Worm (Caenorhabditis elegans) whole organism, L4 larva: Measurements from ENCODE around the gene mig-14.

Experiments used
- F10B5.3 ChIP-seq: sonication (generic microtip); optimal IDR thresholded peaks from 2 replicates; lab custom pipeline; 2016; ENCODE audit warnings: mild to moderate bottlenecking, missing genetic modification characterization, missing compliant biosample characterization
- aly-2 ChIP-seq: sonication (generic microtip); optimal IDR thresholded peaks from 2 replicates; lab custom pipeline; 2018; ENCODE audit warnings: missing biosample characterization, missing genetic modification characterization
- ceh-82 ChIP-seq: sonication (generic microtip); optimal IDR thresholded peaks from 2 replicates; lab custom pipeline; 2017; ENCODE audit warnings: missing biosample characterization, missing genetic modification characterization
- egl-27 ChIP-seq: sonication (generic microtip); optimal IDR thresholded peaks from 3 replicates; lab custom pipeline; 2017; ENCODE audit warnings: missing biosample characterization, missing genetic modification reagents, missing genetic modification characterization
- nhr-6 ChIP-seq: fragments of 150-350 bp; optimal IDR thresholded peaks from 2 replicates; lab custom pipeline; 2014; ENCODE audit warnings: missing biosample characterization, missing genetic modification characterization
- skn-1 ChIP-seq: fragments of 150-350 bp; optimal IDR thresholded peaks from 2 replicates; lab custom pipeline; 2014; ENCODE audit warnings: missing biosample characterization, missing genetic modification characterization
- snpc-4 ChIP-seq: fragments of 150-350 bp; optimal IDR thresholded peaks from 2 replicates; lab custom pipeline; 2014; ENCODE audit warnings: missing biosample characterization, missing genetic modification characterization
- spr-3 ChIP-seq: fragments of 200-800 bp; sonication (Bioruptor generic); optimal IDR thresholded peaks from 2 replicates; lab custom pipeline; 2018; ENCODE audit warnings: mild to moderate bottlenecking, missing genetic modification characterization, missing compliant biosample characterization
- zag-1 ChIP-seq: fragments of 150-350 bp; optimal IDR thresholded peaks from 2 replicates; lab custom pipeline; 2014; ENCODE audit warnings: missing biosample characterization, missing genetic modification characterization

ce11 chrII:13732146-13732545 lies 9.4 kb upstream of the mig-14 start:
- no peak for TF ChIP-seq F10B5.3 (tag; lab: Kevin White, UChicago)
- no peak for TF ChIP-seq skn-1 (tag; lab: Kevin White, UChicago)
- no peak for TF ChIP-seq aly-2 (tag; lab: Kevin White, UChicago)
- no peak for TF ChIP-seq egl-27 (tag; lab: Kevin White, UChicago)
- no peak for TF ChIP-seq snpc-4 (tag; lab: Kevin White, UChicago)
- TF ChIP-seq zag-1 (tag; lab: Kevin White, UChicago): no peak
- TF ChIP-seq spr-3 (GFP tag; lab: Kevin White, UChicago): no peak
- TF ChIP-seq ceh-82 (tag; lab: Kevin White, UChicago): no peak
- TF ChIP-seq nhr-6 (tag; lab: Kevin White, UChicago): no peak
